Worm (Caenorhabditis elegans) whole organism, mixed stage, embryonic: ENCODE measurements around the gene F35D11.4.

Experiments used
- M03D4.4 ChIP-seq: sonication (generic microtip); optimal IDR thresholded peaks from 2 replicates; lab custom pipeline; 2017; ENCODE audit warnings: mild to moderate bottlenecking, missing genetic modification characterization, missing compliant biosample characterization
- bed-3 ChIP-seq: fragments of 200-800 bp; sonication (Bioruptor generic); optimal IDR thresholded peaks from 3 replicates; lab custom pipeline; 2018; ENCODE audit warnings: mild to moderate bottlenecking, missing genetic modification characterization, moderate library complexity, missing compliant biosample characterization
- blmp-1 ChIP-seq: fragments of 150-350 bp; optimal IDR thresholded peaks from 2 replicates; lab custom pipeline; 2014; ENCODE audit warnings: missing biosample characterization, missing genetic modification characterization
- ceh-39 ChIP-seq: fragments of 150-350 bp; optimal IDR thresholded peaks from 2 replicates; lab custom pipeline; 2014; ENCODE audit warnings: missing biosample characterization, missing genetic modification characterization
- ceh-43 ChIP-seq: fragments of 200-800 bp; sonication (Bioruptor generic); optimal IDR thresholded peaks from 2 replicates; lab custom pipeline; 2018; ENCODE audit warnings: mild to moderate bottlenecking, missing genetic modification characterization, moderate library complexity, missing compliant biosample characterization
- ces-1 ChIP-seq: fragments of 150-350 bp; optimal IDR thresholded peaks from 2 replicates; lab custom pipeline; 2014; ENCODE audit warnings: missing biosample characterization, missing genetic modification reagents, missing genetic modification characterization
- cnd-1 ChIP-seq: fragments of 200-800 bp; sonication (Bioruptor generic); optimal IDR thresholded peaks from 2 replicates; lab custom pipeline; 2018; ENCODE audit warnings: mild to moderate bottlenecking, missing genetic modification characterization, missing compliant biosample characterization
- drap-1 ChIP-seq: fragments of 200-800 bp; sonication (Bioruptor generic); optimal IDR thresholded peaks from 3 replicates; lab custom pipeline; 2018; ENCODE audit warnings: mild to moderate bottlenecking, missing genetic modification characterization, missing compliant biosample characterization
- elt-1 ChIP-seq: sonication (generic microtip); optimal IDR thresholded peaks from 2 replicates; lab custom pipeline; 2017; ENCODE audit warnings: missing genetic modification characterization, mild to moderate bottlenecking, missing compliant biosample characterization, antibody characterized with exemption, moderate library complexity, borderline replicate concordance; ENCODE audit not compliant: insufficient read depth
- elt-3 ChIP-seq: fragments of 150-350 bp; optimal IDR thresholded peaks from 2 replicates; lab custom pipeline; 2014; ENCODE audit warnings: missing biosample characterization, missing genetic modification characterization
- flh-1 ChIP-seq: fragments of 200-800 bp; sonication (Bioruptor generic); optimal IDR thresholded peaks from 2 replicates; lab custom pipeline; 2018; ENCODE audit warnings: mild to moderate bottlenecking, missing genetic modification characterization, moderate library complexity, missing compliant biosample characterization
- ham-2 ChIP-seq: fragments of 200-800 bp; sonication (Bioruptor generic); optimal IDR thresholded peaks from 2 replicates; lab custom pipeline; 2018; ENCODE audit warnings: mild to moderate bottlenecking, missing genetic modification characterization, missing compliant biosample characterization
- hlh-1 ChIP-seq: fragments of 150-350 bp; optimal IDR thresholded peaks from 2 replicates; lab custom pipeline; 2014; ENCODE audit warnings: missing biosample characterization, missing genetic modification reagents, missing genetic modification characterization
- lin-13 ChIP-seq: fragments of 150-350 bp; optimal IDR thresholded peaks from 2 replicates; lab custom pipeline; 2014; ENCODE audit warnings: missing biosample characterization, missing genetic modification characterization
- lin-32 ChIP-seq: fragments of 200-800 bp; sonication (Bioruptor generic); optimal IDR thresholded peaks from 2 replicates; lab custom pipeline; 2018; ENCODE audit warnings: mild to moderate bottlenecking, missing genetic modification characterization, missing compliant biosample characterization
- lsy-2 ChIP-seq: fragments of 150-350 bp; optimal IDR thresholded peaks from 2 replicates; lab custom pipeline; 2014; ENCODE audit warnings: missing biosample characterization, missing genetic modification characterization
- mab-5 ChIP-seq: fragments of 150-350 bp; optimal IDR thresholded peaks from 2 replicates; lab custom pipeline; 2014; ENCODE audit warnings: missing biosample characterization, missing genetic modification characterization
- mep-1 ChIP-seq: fragments of 150-350 bp; optimal IDR thresholded peaks from 2 replicates; lab custom pipeline; 2017; ENCODE audit warnings: missing biosample characterization, missing genetic modification reagents, missing genetic modification characterization, inconsistent platforms
- mls-2 ChIP-seq: sonication (generic microtip); optimal IDR thresholded peaks from 2 replicates; lab custom pipeline; 2016; ENCODE audit warnings: mild to moderate bottlenecking, missing genetic modification characterization, moderate library complexity, missing compliant biosample characterization
- nhr-12 ChIP-seq: fragments of 150-350 bp; optimal IDR thresholded peaks from 2 replicates; lab custom pipeline; 2014; ENCODE audit warnings: missing biosample characterization, missing genetic modification characterization
- nhr-2 ChIP-seq: fragments of 150-350 bp; optimal IDR thresholded peaks from 2 replicates; lab custom pipeline; 2014; ENCODE audit warnings: missing biosample characterization, missing genetic modification characterization
- nhr-28 ChIP-seq: fragments of 150-350 bp; optimal IDR thresholded peaks from 2 replicates; lab custom pipeline; 2014; ENCODE audit warnings: missing biosample characterization, missing genetic modification characterization
- nhr-76 ChIP-seq: sonication (generic microtip); optimal IDR thresholded peaks from 2 replicates; lab custom pipeline; 2017; ENCODE audit warnings: missing biosample characterization, missing genetic modification characterization
- pha-4 ChIP-seq: fragments of 150-350 bp; optimal IDR thresholded peaks from 2 replicates; lab custom pipeline; 2018; ENCODE audit warnings: missing biosample characterization, missing genetic modification reagents, missing genetic modification characterization
- sem-2 ChIP-seq: fragments of 200-800 bp; sonication (Bioruptor generic); optimal IDR thresholded peaks from 2 replicates; lab custom pipeline; 2018; ENCODE audit warnings: mild to moderate bottlenecking, missing genetic modification characterization, missing compliant biosample characterization
- snpc-4 ChIP-seq: fragments of 150-350 bp; optimal IDR thresholded peaks from 2 replicates; lab custom pipeline; 2014; ENCODE audit warnings: missing biosample characterization, missing genetic modification characterization
- sptf-1 ChIP-seq: sonication (generic microtip); optimal IDR thresholded peaks from 2 replicates; lab custom pipeline; 2017; ENCODE audit warnings: mild to moderate bottlenecking, missing genetic modification characterization, moderate library complexity, missing compliant biosample characterization
- tbx-8 ChIP-seq: fragments of 200-800 bp; sonication (Bioruptor generic); optimal IDR thresholded peaks from 2 replicates; lab custom pipeline; 2018; ENCODE audit warnings: mild to moderate bottlenecking, missing genetic modification characterization, moderate library complexity, missing compliant biosample characterization
- unc-120 ChIP-seq: sonication (generic microtip); optimal IDR thresholded peaks from 2 replicates; lab custom pipeline; 2017; ENCODE audit warnings: missing genetic modification characterization, missing compliant biosample characterization; ENCODE audit not compliant: poor library complexity, severe bottlenecking
- unc-62 ChIP-seq: fragments of 150-350 bp; optimal IDR thresholded peaks from 2 replicates; lab custom pipeline; 2014; ENCODE audit warnings: missing biosample characterization, missing genetic modification reagents, missing genetic modification characterization
- zip-8 ChIP-seq: fragments of 150-350 bp; optimal IDR thresholded peaks from 2 replicates; lab custom pipeline; 2014; ENCODE audit warnings: missing biosample characterization, missing genetic modification characterization
- ztf-11 ChIP-seq: fragments of 150-350 bp; optimal IDR thresholded peaks from 2 replicates; lab custom pipeline; 2014; ENCODE audit warnings: missing biosample characterization, missing genetic modification characterization

F35D11.4 gene

ce11 chrII:4603035-4603434, at the start of gene F35D11.4:
TSS of gene F35D11.4 (plus strand) at chrII:4603427.
- TF ChIP-seq ceh-39 (tag; lab: Kevin White, UChicago) (no peak), mep-1 (tag; lab: Kevin White, UChicago) (peak; percentile 17), lsy-2 (peak; percentile 20), sptf-1 (tag; lab: Kevin White, UChicago) (peak; percentile 43), lin-13 (tag; lab: Kevin White, UChicago) (peak; percentile 34), ceh-43 (GFP tag; lab: Kevin White, UChicago) (no peak)

ce11 chrII:4557487-4557886, 45.7 kb upstream of the F35D11.4 start, which contains the start of gene M03A1.3:
TSS of gene M03A1.3 (plus strand) at chrII:4557787.
- no peak for TF ChIP-seq cnd-1 (tag; lab: Kevin White, UChicago)
- no peak for TF ChIP-seq bed-3 (GFP tag; lab: Kevin White, UChicago)
- TF ChIP-seq snpc-4 (tag; lab: Kevin White, UChicago) = no peak
- TF ChIP-seq drap-1 (GFP tag; lab: Kevin White, UChicago) = no peak
- no peak for TF ChIP-seq lin-32
- no peak for TF ChIP-seq mep-1 (tag; lab: Kevin White, UChicago)
- TF ChIP-seq lsy-2 = no peak
- TF ChIP-seq ceh-43 (GFP tag; lab: Kevin White, UChicago) = no peak
- TF ChIP-seq mls-2 (tag; lab: Kevin White, UChicago) = no peak
- no peak for TF ChIP-seq sptf-1 (tag; lab: Kevin White, UChicago)
- no peak for TF ChIP-seq ztf-11 (tag; lab: Kevin White, UChicago)

- TF ChIP-seq lsy-2 = no peak
- TF ChIP-seq elt-1 (tag; lab: Kevin White, UChicago) = peak; percentile 61
Observed at ce11 chrII:4560068-4560467, 43.2 kb upstream of the F35D11.4 start, which contains the start of gene M03A1.8. TSS of gene M03A1.8 (plus strand) at chrII:4560336.

ce11 chrII:4562503-4563000, 40.7 kb upstream of the F35D11.4 start, which contains the start of gene dao-2:
TSS of gene dao-2 (plus strand) at chrII:4562950.
- TF ChIP-seq nhr-76 (tag; lab: Kevin White, UChicago) = no peak
- peak; percentile 84 for TF ChIP-seq elt-3 (tag; lab: Kevin White, UChicago)
- no peak for TF ChIP-seq mab-5 (tag; lab: Kevin White, UChicago)

- TF ChIP-seq elt-3 (tag; lab: Kevin White, UChicago) (no peak), flh-1 (no peak), nhr-28 (tag; lab: Kevin White, UChicago) (no peak), lin-32 (no peak), pha-4 (no peak), ceh-39 (tag; lab: Kevin White, UChicago) (no peak), ces-1 (GFP tag; lab: Kevin White, UChicago) (no peak), ham-2 (GFP tag; lab: Kevin White, UChicago) (no peak), nhr-76 (tag; lab: Kevin White, UChicago) (no peak), M03D4.4 (tag; lab: Kevin White, UChicago) (no peak), ceh-43 (GFP tag; lab: Kevin White, UChicago) (no peak), zip-8 (no peak)
- TF ChIP-seq, all 35 proteins: peak for 0
Observed at ce11 chrII:4565205-4565604, 38.0 kb upstream of the F35D11.4 start.

ce11 chrII:4566237-4566636, 37.0 kb upstream of the F35D11.4 start:
- no peak for TF ChIP-seq blmp-1 (tag; lab: Kevin White, UChicago)

ce11 chrII:4571112-4571511, 32.1 kb upstream of the F35D11.4 start:
- TF ChIP-seq snpc-4 (tag; lab: Kevin White, UChicago) (no peak), nhr-76 (tag; lab: Kevin White, UChicago) (no peak), nhr-12 (no peak), mls-2 (tag; lab: Kevin White, UChicago) (no peak), nhr-2 (tag; lab: Kevin White, UChicago) (peak; percentile 2), unc-120 (tag; lab: Kevin White, UChicago) (peak; percentile 54), hlh-1 (tag; lab: Kevin White, UChicago) (peak; percentile 66), cnd-1 (tag; lab: Kevin White, UChicago) (peak; percentile 13), mep-1 (tag; lab: Kevin White, UChicago) (peak; percentile 6), sem-2 (GFP tag; lab: Kevin White, UChicago) (no peak), tbx-8 (GFP tag; lab: Kevin White, UChicago) (no peak), lin-32 (no peak), sptf-1 (tag; lab: Kevin White, UChicago) (peak; percentile 31), zip-8 (no peak), pha-4 (no peak), mab-5 (tag; lab: Kevin White, UChicago) (no peak), elt-1 (tag; lab: Kevin White, UChicago) (no peak), unc-62 (no peak)
- TF ChIP-seq, all 35 proteins: peak for 6
